Fruit fly (Drosophila melanogaster) whole organism, prepupa: ENCODE data around the gene Acp32CD.

Experiments
- Blimp-1 ChIP-seq: fragments of 200-800 bp; sonication (Bioruptor generic); optimal IDR thresholded peaks from 3 replicates; lab custom pipeline; 2017; ENCODE audit warnings: missing biosample characterization, missing genetic modification characterization, mild to moderate bottlenecking, moderate library complexity, missing genetic modification reagents
- CG10631 ChIP-seq: fragments of 200-800 bp; sonication (Bioruptor generic); optimal IDR thresholded peaks from 2 replicates; lab custom pipeline; 2016; ENCODE audit warnings: missing biosample characterization, missing genetic modification characterization
- CG10669 ChIP-seq: fragments of 200-800 bp; sonication (Bioruptor generic); optimal IDR thresholded peaks from 3 replicates; lab custom pipeline; 2018; ENCODE audit warnings: missing biosample characterization, mild to moderate bottlenecking, missing genetic modification characterization, moderate library complexity
- CG11294 ChIP-seq: fragments of 200-800 bp; sonication (Bioruptor generic); IDR thresholded peaks from 2 replicates; pipeline ENCODE4 v1.3.6; 2022; ENCODE audit warnings: missing biosample characterization, missing genetic modification characterization
- CG11762 ChIP-seq: fragments of 200-800 bp; sonication (Bioruptor generic); optimal IDR thresholded peaks from 3 replicates; lab custom pipeline; 2016; ENCODE audit warnings: missing biosample characterization, missing genetic modification characterization; ENCODE audit not compliant: insufficient read depth
- CG11902 ChIP-seq: fragments of 200-800 bp; sonication (Bioruptor generic); optimal IDR thresholded peaks from 3 replicates; lab custom pipeline; 2016; ENCODE audit warnings: missing biosample characterization, missing genetic modification characterization
- CG15336 ChIP-seq: fragments of 200-800 bp; sonication (Bioruptor generic); IDR thresholded peaks from 2 replicates; pipeline ENCODE4 v1.3.6; 2022; ENCODE audit warnings: missing biosample characterization, missing genetic modification characterization
- CG1621 ChIP-seq: fragments of 200-800 bp; sonication (Bioruptor generic); optimal IDR thresholded peaks from 3 replicates; lab custom pipeline; 2018; ENCODE audit warnings: missing biosample characterization, mild to moderate bottlenecking, missing genetic modification characterization
- CG16779 ChIP-seq: fragments of 200-800 bp; sonication (Bioruptor generic); optimal IDR thresholded peaks from 3 replicates; lab custom pipeline; 2017; ENCODE audit warnings: missing biosample characterization, mild to moderate bottlenecking, missing genetic modification characterization
- CG3032 ChIP-seq: fragments of 200-800 bp; optimal IDR thresholded peaks from 2 replicates; lab custom pipeline; 2019; ENCODE audit warnings: missing biosample characterization, mild to moderate bottlenecking, missing genetic modification characterization, moderate library complexity
- CG31627 ChIP-seq: fragments of 200-800 bp; sonication (Bioruptor generic); optimal IDR thresholded peaks from 3 replicates; lab custom pipeline; 2016; ENCODE audit warnings: missing biosample characterization, missing genetic modification characterization
- CG34406 ChIP-seq: fragments of 200-800 bp; sonication (Bioruptor generic); optimal IDR thresholded peaks from 3 replicates; lab custom pipeline; 2016; ENCODE audit warnings: missing biosample characterization, missing genetic modification characterization
- CG3919 ChIP-seq: fragments of 200-800 bp; sonication (Bioruptor generic); optimal IDR thresholded peaks from 3 replicates; lab custom pipeline; 2016; ENCODE audit warnings: missing biosample characterization, missing genetic modification characterization
- CG4318 ChIP-seq: fragments of 200-800 bp; sonication (Bioruptor generic); optimal IDR thresholded peaks from 3 replicates; lab custom pipeline; 2017; ENCODE audit warnings: missing biosample characterization, mild to moderate bottlenecking, missing genetic modification characterization
- CG6163 ChIP-seq: fragments of 200-800 bp; sonication (Bioruptor generic); IDR thresholded peaks from 3 replicates; pipeline ENCODE4 v1.3.6; 2022; ENCODE audit warnings: missing biosample characterization, missing genetic modification characterization
- CG6276 ChIP-seq: fragments of 200-800 bp; sonication (Bioruptor generic); optimal IDR thresholded peaks from 2 replicates; lab custom pipeline; 2017; ENCODE audit warnings: missing biosample characterization, mild to moderate bottlenecking, missing genetic modification characterization
- CG6792 ChIP-seq: fragments of 200-800 bp; sonication (Bioruptor generic); optimal IDR thresholded peaks from 3 replicates; lab custom pipeline; 2016; ENCODE audit warnings: missing biosample characterization, missing genetic modification characterization
- CG6808 ChIP-seq: fragments of 200-800 bp; sonication (Bioruptor generic); optimal IDR thresholded peaks from 3 replicates; lab custom pipeline; 2017; ENCODE audit warnings: missing biosample characterization, missing genetic modification characterization, mild to moderate bottlenecking, moderate library complexity, missing genetic modification reagents
- CG8319 ChIP-seq: fragments of 200-800 bp; sonication (Bioruptor generic); optimal IDR thresholded peaks from 3 replicates; lab custom pipeline; 2016; ENCODE audit warnings: missing biosample characterization, missing genetic modification characterization
- CG8632 ChIP-seq: fragments of 200-800 bp; sonication (Bioruptor generic); optimal IDR thresholded peaks from 3 replicates; lab custom pipeline; 2016; ENCODE audit warnings: missing biosample characterization, missing genetic modification characterization
- CG9139 ChIP-seq: fragments of 200-800 bp; sonication (Bioruptor generic); optimal IDR thresholded peaks from 3 replicates; lab custom pipeline; 2017; ENCODE audit warnings: missing biosample characterization, mild to moderate bottlenecking, missing genetic modification characterization
- Eip75B ChIP-seq: fragments of 200-800 bp; sonication (Bioruptor generic); optimal IDR thresholded peaks from 3 replicates; lab custom pipeline; 2016; ENCODE audit warnings: missing biosample characterization, missing genetic modification characterization
- Eip93F ChIP-seq: fragments of 200-800 bp; sonication (Bioruptor generic); optimal IDR thresholded peaks from 2 replicates; lab custom pipeline; 2016; ENCODE audit warnings: missing biosample characterization, mild to moderate bottlenecking, missing genetic modification characterization
- Ets21C ChIP-seq: fragments of 200-800 bp; sonication (Bioruptor generic); optimal IDR thresholded peaks from 3 replicates; lab custom pipeline; 2016; ENCODE audit warnings: missing biosample characterization, missing genetic modification characterization
- Ets96B ChIP-seq: fragments of 200-800 bp; optimal IDR thresholded peaks from 2 replicates; lab custom pipeline; 2019; ENCODE audit warnings: missing biosample characterization, mild to moderate bottlenecking, missing genetic modification characterization, moderate library complexity
- Gug ChIP-seq: fragments of 200-800 bp; sonication (Bioruptor generic); IDR thresholded peaks from 2 replicates; pipeline ENCODE4 v1.3.6; 2022; ENCODE audit warnings: missing biosample characterization, missing genetic modification characterization
- Hr38 ChIP-seq: sonication (Bioruptor generic); optimal IDR thresholded peaks from 2 replicates; lab custom pipeline; 2016; ENCODE audit warnings: missing biosample characterization, missing genetic modification characterization
- Hr39 ChIP-seq: fragments of 200-800 bp; sonication (Bioruptor generic); optimal IDR thresholded peaks from 2 replicates; lab custom pipeline; 2016; ENCODE audit warnings: missing biosample characterization, missing genetic modification characterization
- Hr4 ChIP-seq: fragments of 200-800 bp; sonication (Bioruptor generic); optimal IDR thresholded peaks from 3 replicates; lab custom pipeline; 2016; ENCODE audit warnings: missing biosample characterization, missing genetic modification characterization
- Lpt ChIP-seq: fragments of 200-800 bp; sonication (Bioruptor generic); optimal IDR thresholded peaks from 3 replicates; lab custom pipeline; 2016; ENCODE audit warnings: missing biosample characterization, missing genetic modification characterization
- Met ChIP-seq: fragments of 200-800 bp; sonication (Bioruptor generic); optimal IDR thresholded peaks from 3 replicates; lab custom pipeline; 2016; ENCODE audit warnings: missing biosample characterization, missing genetic modification characterization
- OdsH ChIP-seq: fragments of 200-800 bp; sonication (Bioruptor generic); optimal IDR thresholded peaks from 3 replicates; lab custom pipeline; 2016; ENCODE audit warnings: missing biosample characterization, missing genetic modification characterization
- Smox ChIP-seq: fragments of 200-800 bp; sonication (Bioruptor generic); optimal IDR thresholded peaks from 3 replicates; lab custom pipeline; 2016; ENCODE audit warnings: missing biosample characterization, missing genetic modification characterization
- Sox102F ChIP-seq: fragments of 200-800 bp; sonication (Bioruptor generic); optimal IDR thresholded peaks from 2 replicates; lab custom pipeline; 2016; ENCODE audit warnings: missing biosample characterization, mild to moderate bottlenecking, missing genetic modification characterization
- Sox14 ChIP-seq: fragments of 200-800 bp; sonication (Bioruptor generic); optimal IDR thresholded peaks from 3 replicates; lab custom pipeline; 2016; ENCODE audit warnings: missing biosample characterization, missing genetic modification characterization
- achi ChIP-seq: fragments of 200-800 bp; sonication (Bioruptor generic); optimal IDR thresholded peaks from 3 replicates; lab custom pipeline; 2016; ENCODE audit warnings: missing biosample characterization, missing genetic modification characterization
- cyc ChIP-seq: fragments of 200-800 bp; sonication (Bioruptor generic); optimal IDR thresholded peaks from 3 replicates; lab custom pipeline; 2016; ENCODE audit warnings: missing biosample characterization, missing genetic modification characterization
- dac ChIP-seq: fragments of 200-800 bp; sonication (Bioruptor generic); optimal IDR thresholded peaks from 2 replicates; lab custom pipeline; 2017; ENCODE audit warnings: missing biosample characterization, mild to moderate bottlenecking, missing genetic modification characterization
- dsx ChIP-seq: fragments of 200-800 bp; optimal IDR thresholded peaks from 3 replicates; lab custom pipeline; 2019; ENCODE audit warnings: missing biosample characterization, mild to moderate bottlenecking, missing genetic modification characterization, moderate library complexity; ENCODE audit not compliant: poor library complexity, severe bottlenecking
- esn ChIP-seq: fragments of 200-800 bp; sonication (Bioruptor generic); optimal IDR thresholded peaks from 2 replicates; lab custom pipeline; 2016; ENCODE audit warnings: missing biosample characterization, mild to moderate bottlenecking, missing genetic modification characterization, moderate library complexity
- fd59A ChIP-seq: fragments of 200-800 bp; sonication (Bioruptor generic); optimal IDR thresholded peaks from 2 replicates; lab custom pipeline; 2017; ENCODE audit warnings: missing biosample characterization, mild to moderate bottlenecking, missing genetic modification characterization, missing genetic modification reagents
- fkh ChIP-seq: fragments of 200-800 bp; sonication (Bioruptor generic); optimal IDR thresholded peaks from 3 replicates; lab custom pipeline; 2017; ENCODE audit warnings: missing biosample characterization, mild to moderate bottlenecking, missing genetic modification characterization, moderate library complexity
- lz ChIP-seq: fragments of 200-800 bp; sonication (Bioruptor generic); optimal IDR thresholded peaks from 3 replicates; lab custom pipeline; 2016; ENCODE audit warnings: missing biosample characterization, missing genetic modification characterization
- net ChIP-seq: fragments of 200-800 bp; sonication (Bioruptor generic); optimal IDR thresholded peaks from 3 replicates; lab custom pipeline; 2016; ENCODE audit warnings: missing biosample characterization, missing genetic modification characterization
- pdm3 ChIP-seq: fragments of 200-800 bp; sonication (Bioruptor generic); optimal IDR thresholded peaks from 3 replicates; lab custom pipeline; 2016; ENCODE audit warnings: missing biosample characterization, missing genetic modification characterization
- spab ChIP-seq: fragments of 200-800 bp; sonication (Bioruptor generic); optimal IDR thresholded peaks from 2 replicates; lab custom pipeline; 2017; ENCODE audit warnings: missing biosample characterization, mild to moderate bottlenecking, missing genetic modification characterization, missing genetic modification reagents
- ss ChIP-seq, 2 experiments: fragments of 200-800 bp; sonication (Bioruptor generic); optimal IDR thresholded peaks; 2 replicates in 1 of 2; 3 replicates in 1 of 2; lab custom pipeline; 2017 to 2018; ENCODE audit warnings: mild to moderate bottlenecking in 2 of 2, missing biosample characterization in 2 of 2, missing genetic modification characterization in 2 of 2, moderate library complexity in 1 of 2
- svp ChIP-seq: fragments of 200-800 bp; sonication (Bioruptor generic); peaks from one replicate; lab custom pipeline; 2016; ENCODE audit warnings: missing biosample characterization, missing genetic modification characterization
- topi ChIP-seq: fragments of 200-800 bp; sonication (Bioruptor generic); optimal IDR thresholded peaks from 3 replicates; lab custom pipeline; 2016; ENCODE audit warnings: missing biosample characterization, missing genetic modification characterization
- vri ChIP-seq: fragments of 200-800 bp; sonication (Bioruptor generic); optimal IDR thresholded peaks from 3 replicates; lab custom pipeline; 2016; ENCODE audit warnings: missing biosample characterization, mild to moderate bottlenecking, missing genetic modification characterization

Gene Acp32CD

DNA sequence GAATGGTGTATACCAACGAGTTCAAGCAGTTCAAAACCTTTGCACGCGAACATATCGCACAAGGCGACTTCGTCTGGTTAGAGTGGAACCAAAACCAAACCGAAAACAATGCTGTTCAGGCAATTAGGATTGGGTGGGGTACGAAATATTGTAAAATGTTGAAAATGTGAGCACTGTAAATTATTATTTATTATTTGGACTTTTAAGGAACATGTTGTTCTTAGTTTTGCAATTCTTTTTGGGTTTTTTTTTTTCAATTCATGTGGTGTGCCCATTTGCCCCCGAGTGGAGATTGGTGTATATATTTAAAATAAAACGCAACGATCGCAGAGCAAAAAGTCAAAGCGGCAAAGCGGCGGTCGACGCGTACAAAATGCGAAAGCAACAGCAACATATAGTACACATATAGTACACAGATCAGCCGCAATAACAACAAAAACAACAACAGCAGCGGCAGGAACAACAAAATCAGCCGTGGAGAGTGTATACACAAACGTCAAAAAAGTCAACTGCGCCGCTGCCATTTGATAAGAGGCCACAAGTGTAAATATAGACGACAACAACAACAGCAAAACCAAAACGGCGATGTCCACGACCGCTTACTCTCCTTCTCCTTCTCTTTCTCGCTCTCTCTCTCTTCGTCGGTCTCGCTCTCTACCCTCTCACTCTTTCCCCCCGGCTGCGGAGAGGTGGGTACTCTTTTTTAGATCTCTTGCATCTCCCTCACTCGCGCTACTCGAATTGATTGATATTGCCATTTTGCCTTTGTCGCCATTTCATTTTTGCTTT lies 29.5 kb downstream of the Acp32CD start:
- TF ChIP-seq Met: peak; percentile 82
- TF ChIP-seq CG3032: peak; percentile 5
- peak; percentile 85 for TF ChIP-seq Smox (GFP tag; lab: Kevin White, UChicago)
- TF ChIP-seq Ets96B (tag; lab: Kevin White, UChicago): peak; percentile 35
- TF ChIP-seq Hr4 (GFP tag; lab: Kevin White, UChicago): peak; percentile 41
- peak; percentile 75 for TF ChIP-seq CG34406
- peak; percentile 83 for TF ChIP-seq CG31627 (GFP tag; lab: Kevin White, UChicago)
- no peak for TF ChIP-seq dac (GFP tag; lab: Kevin White, UChicago)
- TF ChIP-seq fkh (GFP tag; lab: Kevin White, UChicago): peak; percentile 98
- TF ChIP-seq CG6276 (GFP tag; lab: Kevin White, UChicago): peak; percentile 68
- peak; percentile 81 for TF ChIP-seq CG15336 (GFP tag; lab: Robert Waterston, UW)
- peak; percentile 66 for TF ChIP-seq CG16779 (tag; lab: Kevin White, UChicago)
- TF ChIP-seq Hr38 (GFP tag; lab: Kevin White, UChicago): no peak
- TF ChIP-seq vri: peak; percentile 66
- TF ChIP-seq CG11902 (GFP tag; lab: Kevin White, UChicago): peak; percentile 49
- TF ChIP-seq Blimp-1 (GFP tag; lab: Kevin White, UChicago): no peak
- TF ChIP-seq CG8632 (GFP tag; lab: Kevin White, UChicago): peak; percentile 47
- TF ChIP-seq pdm3 (GFP tag; lab: Kevin White, UChicago): peak; percentile 79
- no peak; the same call in 1 of the 2 replicates for TF ChIP-seq CG11294 (GFP tag; lab: Robert Waterston, UW)
- no peak for TF ChIP-seq fd59A
- TF ChIP-seq CG6163 (GFP tag; lab: Robert Waterston, UW): peak; percentile 79
- peak; percentile 32 for TF ChIP-seq Eip75B
- peak; percentile 44 to 61 for TF ChIP-seq ss (GFP tag; optimal IDR thresholded peaks at IDR 0.05; lab: Kevin White, UChicago)
- peak; percentile 52 for TF ChIP-seq net (GFP tag; lab: Kevin White, UChicago)
- peak; percentile 69 for TF ChIP-seq lz
- TF ChIP-seq CG8319 (GFP tag; lab: Kevin White, UChicago): no peak
- TF ChIP-seq svp (GFP tag; lab: Kevin White, UChicago): peak; percentile 99
- TF ChIP-seq CG6808 (GFP tag; lab: Kevin White, UChicago): peak; percentile 53
- peak; percentile 41 for TF ChIP-seq CG11762 (GFP tag; lab: Kevin White, UChicago)
- peak; percentile 76 for TF ChIP-seq CG6792
- peak; percentile 6 for TF ChIP-seq CG10669 (GFP tag; lab: Kevin White, UChicago)
- peak; percentile 66 for TF ChIP-seq Eip93F (GFP tag; lab: Kevin White, UChicago)
- no peak for TF ChIP-seq CG9139 (GFP tag; lab: Kevin White, UChicago)
- peak; percentile 63 for TF ChIP-seq achi
- peak; percentile 39 for TF ChIP-seq CG1621 (tag; lab: Kevin White, UChicago)
- TF ChIP-seq Hr39: peak; percentile 80
- peak; percentile 64 for TF ChIP-seq cyc (GFP tag; lab: Kevin White, UChicago)
- TF ChIP-seq CG10631 (GFP tag; lab: Kevin White, UChicago): peak; percentile 67
- peak; percentile 69 for TF ChIP-seq Ets21C (GFP tag; lab: Kevin White, UChicago)
- peak; percentile 86 for TF ChIP-seq esn (GFP tag; lab: Kevin White, UChicago)
- peak; percentile 82 for TF ChIP-seq Sox102F (GFP tag; lab: Kevin White, UChicago)
- TF ChIP-seq OdsH (GFP tag; lab: Kevin White, UChicago): peak; percentile 78
- peak; percentile 48 for TF ChIP-seq dsx (GFP tag; lab: Kevin White, UChicago)
- peak; percentile 25 for TF ChIP-seq CG4318 (GFP tag; lab: Kevin White, UChicago)
- peak; percentile 67 for TF ChIP-seq topi (GFP tag; lab: Kevin White, UChicago)
- TF ChIP-seq Gug (GFP tag; lab: Robert Waterston, UW): peak; percentile 51
- peak; percentile 66 for TF ChIP-seq Lpt (GFP tag; lab: Kevin White, UChicago)
- peak; percentile 30 for TF ChIP-seq spab
- peak; percentile 66 for TF ChIP-seq Sox14 (GFP tag; lab: Kevin White, UChicago)
- peak; percentile 31 for TF ChIP-seq CG3919 (GFP tag; lab: Kevin White, UChicago)
